Worm (Caenorhabditis elegans): ENCODE results near the gene R07E5.5.

Gene R07E5.5

ce11 chrIII:4397115-4397514, at the start of gene R07E5.5:
Gene R07E5.5 (plus strand): TSS chrIII:4397415.
- TF ChIP-seq aly-1 (tag; optimal IDR thresholded peaks at IDR 0.05) (no peak), tra-4 (tag; optimal IDR thresholded peaks at IDR 0.05) (no peak), scrt-1 (GFP tag; IDR thresholded peaks at IDR 0.05) (no peak), tbx-37 (GFP tag; conservative IDR thresholded peaks at IDR 0.05) (no peak), hmg-4 (GFP tag; optimal IDR thresholded peaks at IDR 0.05) (no peak), flt-1 (GFP tag; IDR thresholded peaks at IDR 0.05) (no peak)

- TF ChIP-seq pes-1 (GFP tag; IDR thresholded peaks at IDR 0.05) = no peak
- TF ChIP-seq ama-1 (optimal IDR thresholded peaks at IDR 0.05) = no peak
- no peak for TF ChIP-seq ets-7 (tag; optimal IDR thresholded peaks at IDR 0.05)
- no peak for TF ChIP-seq tbx-37 (GFP tag; conservative IDR thresholded peaks at IDR 0.05)
- TF ChIP-seq sea-1 (GFP tag; conservative IDR thresholded peaks at IDR 0.05) = no peak
- TF ChIP-seq hnd-1 (tag; optimal IDR thresholded peaks at IDR 0.05) = no peak
These were observed 47.4 kb upstream of the R07E5.5 start, which contains the start of gene B0285.6 for ce11 chrIII:4349799-4350198. Gene B0285.6 (plus strand): TSS chrIII:4350099.

DNA sequence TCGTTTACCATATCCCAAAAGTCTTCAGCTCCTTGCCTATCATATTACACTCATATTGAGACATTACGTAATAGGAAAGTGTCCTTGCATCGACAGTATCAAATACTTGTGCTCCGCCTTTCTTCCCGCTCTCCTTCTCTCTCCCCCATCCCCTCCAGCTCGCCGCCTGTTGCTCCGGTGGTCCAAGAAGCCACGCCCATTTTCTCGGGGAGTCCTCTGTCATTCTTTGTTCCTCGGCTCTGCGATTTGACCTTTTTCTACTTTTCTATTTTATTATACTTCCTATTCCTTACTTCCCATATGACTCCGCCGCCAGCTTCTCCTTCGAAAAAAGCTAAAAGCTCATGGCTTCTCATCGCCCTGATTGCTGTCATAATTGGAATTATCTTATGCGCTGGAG, 40.8 kb upstream of the R07E5.5 start, which contains the start of gene mnp-1:
mnp-1 (plus strand) TSS at position 211 of the 400 bp plus-strand sequence.
- TF ChIP-seq aly-1 (tag; optimal IDR thresholded peaks at IDR 0.05) = no peak

DNA sequence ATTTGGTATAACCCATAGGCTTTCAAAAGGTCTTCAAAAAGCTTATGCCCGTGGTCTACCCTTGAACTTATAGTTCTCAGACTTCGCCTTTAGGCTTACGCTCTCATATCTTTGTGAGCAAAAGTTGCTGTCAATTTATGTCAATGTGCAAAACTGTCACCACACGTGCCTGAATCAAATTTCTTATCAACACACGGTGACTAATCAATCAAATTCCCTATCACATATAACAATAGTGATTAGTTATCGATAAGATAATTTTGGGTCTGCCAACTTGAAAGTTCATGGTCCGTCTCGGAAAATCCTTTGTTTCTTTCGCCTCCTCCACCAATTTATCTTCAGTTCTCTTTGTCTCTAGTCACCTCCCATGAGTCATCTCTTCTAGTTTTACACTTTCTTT, 39.8 kb upstream of the R07E5.5 start:
- no peak for TF ChIP-seq tbx-11 (GFP tag; IDR thresholded peaks at IDR 0.05)
- no peak for TF ChIP-seq ceh-13 (GFP tag; optimal IDR thresholded peaks at IDR 0.05)
- TF ChIP-seq B0310.2 (tag; optimal IDR thresholded peaks at IDR 0.05) = no peak
- TF ChIP-seq tra-4 (tag; optimal IDR thresholded peaks at IDR 0.05) = no peak
- TF ChIP-seq ama-1 (optimal IDR thresholded peaks at IDR 0.05) = no peak
- no peak for TF ChIP-seq tbx-37 (GFP tag; conservative IDR thresholded peaks at IDR 0.05)
- TF ChIP-seq ceh-36 (tag; optimal IDR thresholded peaks at IDR 0.05) = no peak
- no peak for TF ChIP-seq ets-7 (tag; optimal IDR thresholded peaks at IDR 0.05)
- no peak for TF ChIP-seq pes-1 (GFP tag; IDR thresholded peaks at IDR 0.05)
- no peak for TF ChIP-seq flt-1 (GFP tag; IDR thresholded peaks at IDR 0.05)
- TF ChIP-seq aly-1 (tag; optimal IDR thresholded peaks at IDR 0.05) = no peak
- no peak for TF ChIP-seq sea-1 (GFP tag; conservative IDR thresholded peaks at IDR 0.05)
- TF ChIP-seq hmbx-1 (tag; optimal IDR thresholded peaks at IDR 0.05) = no peak
- no peak for TF ChIP-seq hnd-1 (tag; optimal IDR thresholded peaks at IDR 0.05)
- TF ChIP-seq F13C5.2 (tag; optimal IDR thresholded peaks at IDR 0.05) = no peak
- TF ChIP-seq scrt-1 (GFP tag; IDR thresholded peaks at IDR 0.05) = no peak
- no peak for TF ChIP-seq hmg-4 (GFP tag; optimal IDR thresholded peaks at IDR 0.05)

DNA sequence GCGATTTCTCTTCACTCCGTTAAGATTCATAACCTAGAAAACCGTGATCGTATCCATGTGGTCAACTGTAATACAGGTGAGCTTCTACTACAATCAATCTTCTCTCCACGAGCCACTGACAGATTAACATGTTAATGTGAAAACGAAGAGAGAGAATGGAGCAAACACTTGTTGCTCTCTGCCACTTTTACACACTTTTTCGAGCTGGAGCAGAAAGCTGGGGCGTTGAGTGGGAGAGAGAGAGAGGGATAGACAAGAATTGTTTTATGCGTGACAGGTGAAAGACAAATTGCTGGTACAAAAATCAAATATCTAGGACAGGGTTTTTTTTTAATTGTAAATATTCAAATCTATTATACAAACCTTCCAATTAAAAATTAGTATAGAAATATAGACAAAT, 38.9 kb upstream of the R07E5.5 start:
- TF ChIP-seq ceh-36 (tag; optimal IDR thresholded peaks at IDR 0.05) (no peak), hnd-1 (tag; optimal IDR thresholded peaks at IDR 0.05) (no peak), pes-1 (GFP tag; IDR thresholded peaks at IDR 0.05) (no peak), hmbx-1 (tag; optimal IDR thresholded peaks at IDR 0.05) (no peak), flt-1 (GFP tag; IDR thresholded peaks at IDR 0.05) (no peak), aly-1 (tag; optimal IDR thresholded peaks at IDR 0.05) (no peak), tbx-37 (GFP tag; conservative IDR thresholded peaks at IDR 0.05) (no peak), ets-7 (tag; optimal IDR thresholded peaks at IDR 0.05) (no peak), ceh-13 (GFP tag; optimal IDR thresholded peaks at IDR 0.05) (no peak)

- TF ChIP-seq tbx-37 (GFP tag; conservative IDR thresholded peaks at IDR 0.05) = no peak
- no peak for TF ChIP-seq ceh-13 (GFP tag; optimal IDR thresholded peaks at IDR 0.05)
- TF ChIP-seq ceh-36 (tag; optimal IDR thresholded peaks at IDR 0.05) = no peak
- TF ChIP-seq flt-1 (GFP tag; IDR thresholded peaks at IDR 0.05) = no peak
- TF ChIP-seq scrt-1 (GFP tag; IDR thresholded peaks at IDR 0.05) = no peak
- no peak for TF ChIP-seq hmbx-1 (tag; optimal IDR thresholded peaks at IDR 0.05)
- TF ChIP-seq aly-1 (tag; optimal IDR thresholded peaks at IDR 0.05) = no peak
- no peak for TF ChIP-seq F13C5.2 (tag; optimal IDR thresholded peaks at IDR 0.05)
- no peak for TF ChIP-seq tbx-11 (GFP tag; IDR thresholded peaks at IDR 0.05)
- no peak for TF ChIP-seq sea-1 (GFP tag; conservative IDR thresholded peaks at IDR 0.05)
- TF ChIP-seq ets-7 (tag; optimal IDR thresholded peaks at IDR 0.05) = no peak
- no peak for TF ChIP-seq pes-1 (GFP tag; IDR thresholded peaks at IDR 0.05)
- TF ChIP-seq hmg-4 (GFP tag; optimal IDR thresholded peaks at IDR 0.05) = no peak
- no peak for TF ChIP-seq ama-1 (optimal IDR thresholded peaks at IDR 0.05)
These were observed 38.0 kb upstream of the R07E5.5 start for ce11 chrIII:4359208-4359607.

DNA sequence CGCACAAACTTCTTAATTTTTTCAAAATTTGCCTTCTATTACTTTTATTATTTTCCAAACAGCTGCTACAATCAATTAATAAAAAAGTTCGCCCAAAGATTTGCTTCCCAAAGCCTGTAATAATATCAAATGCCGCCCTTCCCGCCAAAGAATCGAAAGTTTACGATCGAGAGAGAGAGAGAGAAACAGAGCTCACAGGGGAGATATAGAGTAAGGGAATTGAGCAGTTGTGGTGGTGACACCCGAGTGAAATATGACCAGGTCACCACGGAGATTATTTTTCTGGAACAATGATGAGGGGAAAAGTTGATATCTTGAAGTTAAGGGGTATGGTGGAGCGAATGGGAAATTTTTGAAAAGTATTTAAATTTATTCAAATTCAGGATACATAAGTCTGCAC, 37.3 kb upstream of the R07E5.5 start:
- no peak for TF ChIP-seq hnd-1 (tag; optimal IDR thresholded peaks at IDR 0.05)
- TF ChIP-seq tbx-37 (GFP tag; conservative IDR thresholded peaks at IDR 0.05) = no peak
- no peak for TF ChIP-seq ceh-13 (GFP tag; optimal IDR thresholded peaks at IDR 0.05)

DNA sequence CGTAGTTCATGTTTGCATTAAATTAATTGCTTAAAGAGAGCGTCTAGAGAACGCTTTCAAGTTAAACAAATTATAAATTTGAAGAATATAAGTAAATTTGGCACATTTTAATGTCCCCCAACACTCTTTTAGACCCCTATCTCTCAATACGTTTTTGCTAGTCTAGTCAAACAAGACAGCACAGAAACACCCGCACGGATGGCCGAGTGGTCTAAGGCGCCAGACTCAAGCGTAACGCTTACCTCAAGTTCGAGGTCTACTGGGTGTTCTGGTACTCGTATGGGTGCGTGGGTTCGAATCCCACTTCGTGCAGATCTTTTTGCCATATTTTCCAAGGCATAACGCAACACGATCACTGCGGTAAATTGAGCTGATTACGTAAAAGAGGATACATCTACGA, 34.9 kb upstream of the R07E5.5 start:
- TF ChIP-seq ceh-13 (GFP tag; optimal IDR thresholded peaks at IDR 0.05) (peak; percentile 13), flt-1 (GFP tag; IDR thresholded peaks at IDR 0.05) (0 out of 2 replicates have a peak, but pooled peaks have one; percentile 22), sea-1 (GFP tag; conservative IDR thresholded peaks at IDR 0.05) (no peak), aly-1 (tag; optimal IDR thresholded peaks at IDR 0.05) (peak; percentile 1), F13C5.2 (tag; optimal IDR thresholded peaks at IDR 0.05) (peak; percentile 4)

ce11 chrIII:4364974-4365373, 32.2 kb upstream of the R07E5.5 start, which contains the start of gene ckb-1:
Gene ckb-1 (plus strand): TSS chrIII:4365274.
- TF ChIP-seq ceh-36 (tag; optimal IDR thresholded peaks at IDR 0.05) (no peak), sea-1 (GFP tag; conservative IDR thresholded peaks at IDR 0.05) (no peak), tbx-37 (GFP tag; conservative IDR thresholded peaks at IDR 0.05) (no peak), tra-4 (tag; optimal IDR thresholded peaks at IDR 0.05) (no peak), hnd-1 (tag; optimal IDR thresholded peaks at IDR 0.05) (no peak), F13C5.2 (tag; optimal IDR thresholded peaks at IDR 0.05) (no peak), ceh-13 (GFP tag; optimal IDR thresholded peaks at IDR 0.05) (no peak), pes-1 (GFP tag; IDR thresholded peaks at IDR 0.05) (no peak), scrt-1 (GFP tag; IDR thresholded peaks at IDR 0.05) (no peak), aly-1 (tag; optimal IDR thresholded peaks at IDR 0.05) (no peak), ama-1 (optimal IDR thresholded peaks at IDR 0.05) (no peak), hmg-4 (GFP tag; optimal IDR thresholded peaks at IDR 0.05) (no peak), flt-1 (GFP tag; IDR thresholded peaks at IDR 0.05) (no peak), tbx-11 (GFP tag; IDR thresholded peaks at IDR 0.05) (no peak), hmbx-1 (tag; optimal IDR thresholded peaks at IDR 0.05) (no peak)

Data from whole organism, early embryonic.